Fruit fly (Drosophila melanogaster): ENCODE data around the gene XNP.

Gene XNP

dm6 chr3R:25515450-25516288, 33.0 kb upstream of the XNP start, which contains the start of gene msi (continued):
- TF ChIP-seq sr (GFP tag; IDR thresholded peaks at IDR 0.05) (peak; percentile 94), sna (GFP tag; IDR thresholded peaks at IDR 0.05; ENCODE audit: partially characterized antibody) (0 out of 2 replicates have a peak, but pooled peaks have one; percentile 18), CG10462 (GFP tag; optimal IDR thresholded peaks at IDR 0.05) (peak; percentile 94), HLH4C (GFP tag; IDR thresholded peaks at IDR 0.05; ENCODE audit: partially characterized antibody) (0 out of 3 replicates have a peak, but pooled peaks have one; percentile 31), CG3163 (GFP tag; optimal IDR thresholded peaks at IDR 0.05) (peak; percentile 20), Six4 (GFP tag; optimal IDR thresholded peaks at IDR 0.05) (peak; percentile 97), CG11560 (tag; IDR thresholded peaks at IDR 0.05) (peak; percentile 94), trh (GFP tag; optimal IDR thresholded peaks at IDR 0.05) (peak; percentile 92), CG7372 (GFP tag; IDR thresholded peaks at IDR 0.05) (peak; percentile 99), pan (optimal IDR thresholded peaks at IDR 0.05) (no peak), pan (GFP tag; optimal IDR thresholded peaks at IDR 0.05 in 1 of 2, IDR thresholded peaks at IDR 0.05 in 1 of 2) (peak in 1 of 2 experiments; percentile 99), slou (GFP tag; optimal IDR thresholded peaks at IDR 0.05) (peak; percentile 89), rib (GFP tag; IDR thresholded peaks at IDR 0.05) (peak; percentile 97), knrl (GFP tag; IDR thresholded peaks at IDR 0.05; ENCODE audit: partially characterized antibody) (no peak; the same call in 2 of the 3 replicates)

dm6 chr3R:25512750-25513149, 30.1 kb upstream of the XNP start:
- no peak for TF ChIP-seq CG12071 (GFP tag; optimal IDR thresholded peaks at IDR 0.05)
- peak; percentile 93 for TF ChIP-seq CG6654 (GFP tag; optimal IDR thresholded peaks at IDR 0.05)

DNA sequence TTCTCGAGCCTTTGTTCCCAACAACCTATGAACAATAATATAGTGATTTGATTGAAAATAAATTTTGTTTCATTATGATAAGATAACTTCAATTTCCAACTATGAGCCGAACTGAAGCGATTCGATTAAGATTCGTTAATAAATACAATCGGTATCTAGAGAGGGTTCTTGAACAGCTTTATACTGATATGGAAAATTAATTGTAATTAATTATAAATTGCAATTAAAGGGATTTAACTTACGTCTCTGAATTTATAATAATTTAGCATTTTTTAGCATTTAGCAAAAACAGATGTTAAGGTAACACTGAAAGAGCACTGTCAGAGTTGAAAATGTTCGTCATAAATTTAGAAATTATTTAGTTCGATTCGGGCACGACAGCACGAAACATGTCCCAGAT, 23.3 kb upstream of the XNP start, which contains the start of gene CG5111:
Gene CG5111, plus strand, starts transcription at position 301 of the 400 bp plus-strand sequence.
- TF ChIP-seq exex (tag; optimal IDR thresholded peaks at IDR 0.05) (peak; percentile 57), bbx (GFP tag; IDR thresholded peaks at IDR 0.05; ENCODE audit: partially characterized antibody) (no peak)

dm6 chr3R:25504891-25505290, 22.3 kb upstream of the XNP start, which contains the start of gene CG5107:
Gene CG5107 (plus strand): TSS chr3R:25505191.
- peak; percentile 41 for TF ChIP-seq exex (tag; optimal IDR thresholded peaks at IDR 0.05)
- TF ChIP-seq gfzf (GFP tag; optimal IDR thresholded peaks at IDR 0.05), result no peak

- no peak for TF ChIP-seq chm (GFP tag; IDR thresholded peaks at IDR 0.05)
- no peak for TF ChIP-seq Fer1 (GFP tag; optimal IDR thresholded peaks at IDR 0.05)
- no peak for TF ChIP-seq CG9609 (GFP tag; optimal IDR thresholded peaks at IDR 0.05)
- TF ChIP-seq CG8089 (GFP tag; optimal IDR thresholded peaks at IDR 0.05), result no peak
- TF ChIP-seq CG1647 (GFP tag; optimal IDR thresholded peaks at IDR 0.05), result no peak
- TF ChIP-seq odd (GFP tag; optimal IDR thresholded peaks at IDR 0.05), result no peak
- no peak for TF ChIP-seq fru (optimal IDR thresholded peaks at IDR 0.05)
- TF ChIP-seq CG14965 (GFP tag; optimal IDR thresholded peaks at IDR 0.05; ENCODE audit: borderline replicate concordance), result no peak
- peak; percentile 61; the same call in 2 of the 3 replicates for TF ChIP-seq knrl (GFP tag; IDR thresholded peaks at IDR 0.05; ENCODE audit: partially characterized antibody)
- TF ChIP-seq al (GFP tag; IDR thresholded peaks at IDR 0.05), result no peak
- no peak for TF ChIP-seq CG10654 (GFP tag; optimal IDR thresholded peaks at IDR 0.05)
- no peak for TF ChIP-seq B-H1 (GFP tag; IDR thresholded peaks at IDR 0.05)
- TF ChIP-seq Scr (GFP tag; IDR thresholded peaks at IDR 0.05; ENCODE audit: partially characterized antibody), result peak; percentile 70
- TF ChIP-seq CG9797 (GFP tag; optimal IDR thresholded peaks at IDR 0.05), result no peak
- TF ChIP-seq crc (GFP tag; optimal IDR thresholded peaks at IDR 0.05), result no peak
- TF ChIP-seq Eip74EF (GFP tag; optimal IDR thresholded peaks at IDR 0.05), result no peak
- no peak for TF ChIP-seq Gug (GFP tag; IDR thresholded peaks at IDR 0.05)
- no peak for TF ChIP-seq Tbp (GFP tag; optimal IDR thresholded peaks at IDR 0.05)
- no peak for TF ChIP-seq zen (tag; optimal IDR thresholded peaks at IDR 0.05)
- no peak for TF ChIP-seq wor (GFP tag; IDR thresholded peaks at IDR 0.05)
- TF ChIP-seq BEAF-32 (GFP tag; optimal IDR thresholded peaks at IDR 0.05), result peak; percentile 37
- TF ChIP-seq unc-4 (GFP tag; IDR thresholded peaks at IDR 0.05; ENCODE audit: partially characterized antibody), result peak; percentile 63
- TF ChIP-seq aop (GFP tag; IDR thresholded peaks at IDR 0.05), result no peak
- no peak for TF ChIP-seq zf30C (GFP tag; optimal IDR thresholded peaks at IDR 0.05)
Measured at dm6 chr3R:25495753-25496152, 13.1 kb upstream of the XNP start.

All from whole organism, embryonic.